Worm (Caenorhabditis elegans): Measurements from ENCODE around the gene hst-1.

Gene hst-1

ce11 chrIV:8687605-8688191, 3.6 kb downstream of the hst-1 start, which contains the start of gene snrp-3 (continued):
- TF ChIP-seq die-1 (tag; optimal IDR thresholded peaks at IDR 0.05) (no peak), lag-1 (GFP tag; IDR thresholded peaks at IDR 0.05) (no peak), B0019.2 (GFP tag; conservative IDR thresholded peaks at IDR 0.05) (no peak), mel-28 (tag; optimal IDR thresholded peaks at IDR 0.05; ENCODE audit: borderline replicate concordance) (no peak), F57C9.4 (tag; optimal IDR thresholded peaks at IDR 0.05) (no peak), nfyb-1 (GFP tag; IDR thresholded peaks at IDR 0.05) (peak; percentile 73), zfh-2 (GFP tag; conservative IDR thresholded peaks at IDR 0.05) (no peak), T07F8.4 (tag; optimal IDR thresholded peaks at IDR 0.05) (no peak), F52B5.7 (tag; optimal IDR thresholded peaks at IDR 0.05) (no peak), ztf-26 (tag; optimal IDR thresholded peaks at IDR 0.05) (no peak), tbp1 (GFP tag; optimal IDR thresholded peaks at IDR 0.05) (peak; percentile 21), unc-130 (GFP tag; optimal IDR thresholded peaks at IDR 0.05) (peak; percentile 23), akir-1 (GFP tag; optimal IDR thresholded peaks at IDR 0.05) (no peak), madf-6 (GFP tag; IDR thresholded peaks at IDR 0.05) (peak; percentile 65; the same call in 1 of the 2 replicates), ztf-28 (GFP tag; IDR thresholded peaks at IDR 0.05) (no peak), aptf-3 (GFP tag; IDR thresholded peaks at IDR 0.05) (no peak), mcd-1 (GFP tag; IDR thresholded peaks at IDR 0.05) (peak; percentile 76), ztf-25 (GFP tag; IDR thresholded peaks at IDR 0.05) (no peak), athp-1 (tag; optimal IDR thresholded peaks at IDR 0.05) (no peak), B0261.1 (tag; optimal IDR thresholded peaks at IDR 0.05) (no peak), snpc-3.4 (tag; optimal IDR thresholded peaks at IDR 0.05) (no peak), mes-4 (tag; optimal IDR thresholded peaks at IDR 0.05) (no peak), F33H1.4 (GFP tag; IDR thresholded peaks at IDR 0.05) (peak; percentile 67), lin-54 (GFP tag; optimal IDR thresholded peaks at IDR 0.05) (peak; percentile 95), F49E8.2 (tag; optimal IDR thresholded peaks at IDR 0.05; ENCODE audit: insufficient read depth) (peak; percentile 10), lsy-27 (tag; optimal IDR thresholded peaks at IDR 0.05; ENCODE audit: borderline replicate concordance, insufficient read depth) (no peak), rec-8 (tag; optimal IDR thresholded peaks at IDR 0.05) (no peak), let-526 (GFP tag; IDR thresholded peaks at IDR 0.05) (no peak), attf-5 (GFP tag; optimal IDR thresholded peaks at IDR 0.05) (peak; percentile 79), lsl-1 (GFP tag; optimal IDR thresholded peaks at IDR 0.05) (peak; percentile 63), dox-1 (GFP tag; IDR thresholded peaks at IDR 0.05) (no peak; the same call in 1 of the 2 replicates), ztf-22 (GFP tag; optimal IDR thresholded peaks at IDR 0.05) (no peak), nhr-27 (tag; optimal IDR thresholded peaks at IDR 0.05) (no peak), egl-44 (GFP tag; IDR thresholded peaks at IDR 0.05) (no peak)

ce11 chrIV:8686966-8687365, 4.3 kb downstream of the hst-1 start:
- TF ChIP-seq Y95B8A.8 (GFP tag; IDR thresholded peaks at IDR 0.05): 0 out of 2 replicates have a peak, but pooled peaks have one; percentile 11
- TF ChIP-seq ama-1 (optimal IDR thresholded peaks at IDR 0.05): no peak
- no peak for TF ChIP-seq ama-1 (GFP tag; optimal IDR thresholded peaks at IDR 0.05)

- TF ChIP-seq hsf-1 (GFP tag; IDR thresholded peaks at IDR 0.05) (peak; percentile 16; the same call in 1 of the 2 replicates), ama-1 (optimal IDR thresholded peaks at IDR 0.05) (no peak), ama-1 (GFP tag; optimal IDR thresholded peaks at IDR 0.05) (peak in 1 of 2 experiments; percentile 60), egl-44 (GFP tag; IDR thresholded peaks at IDR 0.05) (no peak), lin-40 (tag; optimal IDR thresholded peaks at IDR 0.05) (no peak), snpc-4 (GFP tag; optimal IDR thresholded peaks at IDR 0.05) (no peak), snpc-4 (tag; optimal IDR thresholded peaks at IDR 0.05) (peak in 1 of 4 experiments; percentile 14), Y53G8AR.9 (GFP tag; conservative IDR thresholded peaks at IDR 0.05) (0 out of 2 replicates have a peak, but pooled peaks have one; percentile 40), lsy-27 (tag; optimal IDR thresholded peaks at IDR 0.05; ENCODE audit: borderline replicate concordance, insufficient read depth) (no peak), D2030.7 (GFP tag; IDR thresholded peaks at IDR 0.05) (no peak), tbx-9 (tag; optimal IDR thresholded peaks at IDR 0.05; ENCODE audit: borderline replicate concordance) (no peak), F49E8.2 (tag; optimal IDR thresholded peaks at IDR 0.05; ENCODE audit: insufficient read depth) (peak; percentile 3), die-1 (tag; optimal IDR thresholded peaks at IDR 0.05) (no peak)
Observed at ce11 chrIV:8686510-8686909, 4.8 kb downstream of the hst-1 start, which contains the start of gene pole-2. Gene pole-2 (minus strand): TSS chrIV:8686610.
